Worm (Caenorhabditis elegans) whole organism, midembryonic: Measurements from ENCODE around the gene F32D8.4.

Experiments
- flt-1 ChIP-seq: fragments of 200-800 bp; sonication (Bioruptor generic); IDR thresholded peaks from 2 replicates; pipeline ENCODE4 v1.3.6; 2022; ENCODE audit warnings: missing genetic modification characterization, missing compliant biosample characterization
- klf-2 ChIP-seq: fragments of 200-800 bp; sonication (Bioruptor generic); conservative IDR thresholded peaks from 2 replicates; pipeline ENCODE4 v1.3.6; 2022; ENCODE audit warnings: missing genetic modification reagents, missing genetic modification characterization, missing compliant biosample characterization
- med-1 ChIP-seq: sonication (generic microtip); optimal IDR thresholded peaks from 2 replicates; lab custom pipeline; 2017; ENCODE audit warnings: missing genetic modification characterization, mild to moderate bottlenecking, missing compliant biosample characterization, antibody characterized with exemption, missing genetic modification reagents; ENCODE audit not compliant: insufficient read depth

ce11 chrV:10859775-10860174 lies 33.6 kb downstream of the F32D8.4 start:
- TF ChIP-seq flt-1 (no peak), klf-2 (no peak), med-1 (GFP tag; lab: Kevin White, UChicago) (no peak)
